Worm (Caenorhabditis elegans): ENCODE data around the gene ZK418.11.

Gene ZK418.11

DNA sequence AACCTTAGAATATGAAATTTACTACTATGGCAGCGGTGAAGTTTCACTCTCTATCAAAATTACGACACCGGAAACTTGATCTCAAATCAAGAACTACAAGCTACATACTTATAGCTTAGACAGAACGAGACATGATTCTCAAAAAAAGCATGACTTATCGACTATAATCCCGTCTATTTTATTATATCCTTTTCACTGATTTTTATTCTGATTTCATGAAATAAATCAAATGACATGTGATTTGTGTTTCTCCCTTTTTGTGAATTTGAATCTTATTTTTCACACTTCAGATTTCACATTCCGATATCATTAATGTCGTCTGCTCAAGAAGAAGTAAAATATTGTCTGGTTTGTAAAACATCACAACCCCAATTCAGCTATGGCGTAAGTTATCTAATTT, at the start of gene ZK418.11:
ZK418.11 (plus strand) TSS at position 289 of the 400 bp plus-strand sequence.
- TF ChIP-seq dao-5 (tag; optimal IDR thresholded peaks at IDR 0.05) (no peak), W03F9.2 (tag; optimal IDR thresholded peaks at IDR 0.05) (no peak), him-1 (tag; optimal IDR thresholded peaks at IDR 0.05) (no peak)

DNA sequence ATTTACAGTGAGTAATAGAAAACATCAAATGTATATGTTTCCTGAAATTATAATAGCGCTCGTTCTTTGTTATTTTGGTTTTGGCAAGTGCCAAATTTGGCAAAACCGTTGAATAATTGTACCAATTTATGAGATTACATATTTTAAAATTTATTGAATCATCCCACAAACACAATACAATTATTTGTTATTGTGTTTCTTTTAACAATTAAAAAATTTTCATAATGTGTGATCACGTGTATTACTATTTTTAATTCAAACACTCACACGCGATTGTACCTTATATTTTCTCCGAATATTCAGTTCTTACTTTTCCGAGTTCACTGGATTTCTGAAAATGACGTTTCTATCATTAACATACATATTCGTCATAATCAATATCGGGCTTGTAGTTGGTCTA, 43.8 kb upstream of the ZK418.11 start, which contains the start of gene R01H2.2:
R01H2.2 (plus strand) TSS at position 301 of the 400 bp plus-strand sequence.
- TF ChIP-seq W03F9.2 (tag; optimal IDR thresholded peaks at IDR 0.05), result no peak
- no peak for TF ChIP-seq dao-5 (tag; optimal IDR thresholded peaks at IDR 0.05)
- no peak for TF ChIP-seq him-1 (tag; optimal IDR thresholded peaks at IDR 0.05)

DNA sequence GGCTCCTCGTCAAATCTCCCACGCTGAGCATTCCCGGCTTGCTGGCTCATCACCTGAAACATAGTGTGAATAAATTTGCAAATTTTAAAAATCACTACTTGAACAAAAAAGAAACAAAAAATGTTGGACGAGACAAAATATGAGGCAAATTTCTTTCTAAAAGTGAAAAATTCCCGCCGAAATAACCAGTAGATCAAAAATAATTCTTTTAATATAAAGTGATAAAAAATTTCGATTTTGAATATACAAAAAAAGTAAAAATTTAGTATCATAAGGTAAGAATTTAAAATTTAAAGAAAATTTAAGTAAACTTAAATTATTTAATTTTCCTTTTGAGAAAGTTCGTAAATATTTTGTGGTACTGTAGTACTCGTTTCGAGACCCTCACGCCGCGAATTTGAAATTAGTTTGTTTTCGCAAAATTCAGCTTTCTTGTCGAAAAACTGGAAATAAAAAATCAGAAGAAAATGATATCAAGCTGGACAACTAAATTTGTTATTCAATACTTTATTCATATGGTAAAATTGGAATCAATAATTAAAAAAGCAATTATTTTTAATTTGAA, 39.5 kb upstream of the ZK418.11 start, which contains the start of gene egg-2:
egg-2 (minus strand) TSS at position 53 of the 565 bp plus-strand sequence.
- TF ChIP-seq W03F9.2 (tag; optimal IDR thresholded peaks at IDR 0.05) (no peak), dao-5 (tag; optimal IDR thresholded peaks at IDR 0.05) (no peak), him-1 (tag; optimal IDR thresholded peaks at IDR 0.05) (no peak)

DNA sequence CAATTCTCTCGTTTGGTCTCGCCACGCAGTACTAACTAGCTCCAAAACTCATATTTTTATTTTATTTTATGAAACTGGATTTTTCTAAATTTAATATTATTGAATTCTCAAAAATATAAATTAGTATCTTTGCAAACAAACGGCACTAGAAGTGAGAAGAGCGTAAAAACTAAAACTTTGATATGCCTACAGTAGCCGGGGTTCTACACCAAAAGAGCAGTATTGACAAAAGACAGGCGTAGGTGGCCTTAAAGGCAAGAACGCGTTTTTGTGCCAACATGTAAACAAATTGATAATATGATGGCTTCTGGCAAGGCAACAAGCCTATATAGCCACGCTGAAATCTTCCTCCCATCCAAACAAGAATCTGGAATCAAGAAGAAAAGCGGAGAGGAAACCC, 37.5 kb upstream of the ZK418.11 start, which contains the start of gene R01H2.1:
R01H2.1 (plus strand) TSS at position 301 of the 400 bp plus-strand sequence.
- TF ChIP-seq him-1 (tag; optimal IDR thresholded peaks at IDR 0.05) (no peak), W03F9.2 (tag; optimal IDR thresholded peaks at IDR 0.05) (no peak)

DNA sequence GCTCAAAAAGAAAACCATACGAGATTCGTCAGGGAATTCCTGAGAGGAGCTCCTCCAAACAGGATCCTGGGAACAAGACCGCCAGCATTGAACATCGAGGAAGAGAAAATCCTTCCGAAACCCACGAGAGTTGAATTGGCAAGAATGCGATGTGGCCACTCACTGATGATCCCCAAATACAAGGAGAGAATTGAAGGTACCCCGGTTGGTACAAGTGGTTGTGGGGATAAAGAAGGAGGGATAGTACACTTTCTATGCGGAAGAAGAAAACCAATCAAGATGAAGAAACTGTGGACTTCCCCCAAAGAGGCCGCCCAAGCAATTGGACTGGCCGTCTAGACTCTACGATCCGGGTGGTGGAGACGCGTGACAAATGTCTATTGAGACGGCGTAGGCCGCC, 37.0 kb upstream of the ZK418.11 start:
- TF ChIP-seq W03F9.2 (tag; optimal IDR thresholded peaks at IDR 0.05) (no peak), him-1 (tag; optimal IDR thresholded peaks at IDR 0.05) (no peak), dao-5 (tag; optimal IDR thresholded peaks at IDR 0.05) (no peak)

DNA sequence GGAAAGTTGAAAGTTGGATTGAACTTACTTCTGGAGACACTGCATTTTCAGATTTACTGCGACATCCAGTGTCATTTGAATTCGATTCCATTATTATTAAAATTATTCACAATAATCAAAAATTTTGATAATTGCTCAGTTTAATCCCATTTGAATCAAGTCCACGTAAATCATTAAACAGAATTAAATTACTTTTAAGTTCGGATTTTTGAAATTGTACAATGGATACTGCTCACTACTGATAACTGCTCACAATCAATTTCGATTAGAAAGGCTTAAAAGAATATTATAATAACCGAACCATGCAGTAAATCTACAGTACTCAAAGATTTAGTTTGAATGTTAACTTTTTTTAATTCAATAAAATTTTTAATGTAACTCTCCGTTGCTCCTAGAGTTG, 35.9 kb upstream of the ZK418.11 start, which contains the start of gene R01H2.4:
R01H2.4 (minus strand) TSS at position 101 of the 400 bp plus-strand sequence.
- no peak for TF ChIP-seq W03F9.2 (tag; optimal IDR thresholded peaks at IDR 0.05)
- TF ChIP-seq him-1 (tag; optimal IDR thresholded peaks at IDR 0.05), result no peak
- TF ChIP-seq dao-5 (tag; optimal IDR thresholded peaks at IDR 0.05), result no peak

DNA sequence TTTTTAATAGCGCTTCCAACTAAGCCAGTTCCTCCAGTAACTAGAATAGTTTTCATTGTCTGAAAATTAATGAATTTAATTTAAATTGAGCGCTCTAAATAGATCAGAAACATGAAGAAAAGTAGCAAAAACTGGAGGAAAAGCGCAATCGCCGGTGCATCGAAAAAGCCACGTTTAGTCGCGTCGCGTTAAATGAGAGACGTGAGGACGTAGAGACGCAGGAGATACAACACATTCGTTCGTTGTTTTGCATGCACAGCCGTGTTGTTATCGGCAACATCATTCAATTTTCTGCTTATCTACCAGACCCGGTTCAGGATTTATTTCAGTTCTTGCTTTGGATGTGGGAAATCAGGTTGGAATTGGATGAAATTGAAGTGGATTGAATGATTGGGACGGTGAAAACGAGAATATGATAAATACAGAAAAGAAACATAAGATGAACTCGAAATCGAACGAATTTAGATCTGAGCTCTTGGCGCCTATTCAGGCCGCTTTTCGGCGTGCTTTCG, 32.6 kb upstream of the ZK418.11 start, which contains the start of gene ger-1:
ger-1 (minus strand) TSS at position 93 of the 512 bp plus-strand sequence.
- TF ChIP-seq him-1 (tag; optimal IDR thresholded peaks at IDR 0.05) (no peak), dao-5 (tag; optimal IDR thresholded peaks at IDR 0.05) (no peak), W03F9.2 (tag; optimal IDR thresholded peaks at IDR 0.05) (no peak)

DNA sequence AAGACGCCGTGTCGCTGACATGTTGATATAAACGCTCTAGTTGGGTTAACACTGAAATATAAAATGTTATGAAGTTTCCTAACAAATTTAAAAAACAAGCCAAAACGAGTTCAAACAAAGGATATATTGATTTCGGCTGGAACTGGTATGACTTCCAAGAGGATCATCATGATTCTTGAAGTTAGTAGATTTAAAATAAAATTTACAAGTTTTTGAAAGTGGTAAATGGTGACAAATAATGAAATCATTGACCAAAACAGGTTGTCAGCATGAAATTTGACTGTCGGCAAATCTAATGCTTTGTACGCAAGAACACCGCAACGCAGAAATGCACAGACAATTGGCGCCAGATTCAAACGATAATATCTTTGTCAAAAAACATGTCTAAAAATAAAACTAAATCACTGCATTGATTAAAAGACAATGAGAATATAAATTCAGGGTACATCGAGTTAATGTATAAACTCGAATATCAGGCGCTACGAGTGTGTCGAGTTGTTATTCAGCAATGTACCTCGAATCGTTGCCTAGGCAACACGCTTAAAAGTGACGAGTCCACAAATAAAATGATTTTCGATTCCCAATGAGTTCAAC, 31.5 kb upstream of the ZK418.11 start, which contains the start of the genes ubc-18 and R01H2.8:
ubc-18 (minus strand) TSS at position 51 of the 594 bp plus-strand sequence.
R01H2.8 (plus strand) TSS at position 544 of the 594 bp plus-strand sequence.
- no peak for TF ChIP-seq dao-5 (tag; optimal IDR thresholded peaks at IDR 0.05)
- peak; percentile 34 for TF ChIP-seq W03F9.2 (tag; optimal IDR thresholded peaks at IDR 0.05)

DNA sequence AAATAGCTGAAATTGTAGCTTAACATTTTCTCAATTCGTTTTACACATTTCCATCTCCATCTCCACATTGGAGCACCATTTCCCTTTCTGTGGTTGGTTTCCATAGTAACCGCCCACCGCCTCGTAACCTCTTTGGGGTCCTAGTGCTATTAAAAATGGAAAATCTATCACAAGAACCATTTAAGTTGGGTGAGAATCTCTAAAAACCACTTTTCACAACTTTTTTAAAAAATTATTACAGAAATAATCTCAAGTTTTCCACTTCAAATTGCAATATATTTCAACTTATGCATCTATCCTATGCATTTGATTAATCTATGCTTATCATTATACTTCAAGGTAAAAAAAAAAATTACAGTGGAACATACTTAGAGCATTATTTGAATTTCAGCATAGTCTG, 30.1 kb upstream of the ZK418.11 start, which contains the start of gene tmem-17:
tmem-17 (plus strand) TSS at position 301 of the 400 bp plus-strand sequence.
- TF ChIP-seq him-1 (tag; optimal IDR thresholded peaks at IDR 0.05), result no peak
- TF ChIP-seq dao-5 (tag; optimal IDR thresholded peaks at IDR 0.05), result no peak
- TF ChIP-seq W03F9.2 (tag; optimal IDR thresholded peaks at IDR 0.05), result no peak

DNA sequence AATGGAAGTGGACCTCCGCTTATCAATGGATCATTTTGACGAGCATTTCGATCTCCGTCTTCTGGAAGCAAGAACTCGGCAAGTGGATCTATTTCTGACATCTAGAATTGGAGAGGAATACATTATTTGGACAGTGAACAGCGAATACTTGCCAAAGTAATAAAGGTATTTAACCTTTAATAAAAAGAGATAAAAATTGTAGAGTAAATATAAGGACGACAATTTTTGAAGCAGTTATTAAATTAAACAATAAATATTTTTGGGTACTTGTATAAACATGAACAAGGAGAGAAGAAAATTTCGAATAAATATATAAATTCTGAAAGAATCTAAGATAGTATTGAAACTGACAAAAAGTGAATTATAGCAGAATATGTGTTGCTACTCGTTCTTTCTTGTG, 27.6 kb upstream of the ZK418.11 start, which contains the start of gene lin-37:
lin-37 (minus strand) TSS at position 101 of the 400 bp plus-strand sequence.
- TF ChIP-seq W03F9.2 (tag; optimal IDR thresholded peaks at IDR 0.05) (no peak), dao-5 (tag; optimal IDR thresholded peaks at IDR 0.05) (no peak), him-1 (tag; optimal IDR thresholded peaks at IDR 0.05) (no peak)

DNA sequence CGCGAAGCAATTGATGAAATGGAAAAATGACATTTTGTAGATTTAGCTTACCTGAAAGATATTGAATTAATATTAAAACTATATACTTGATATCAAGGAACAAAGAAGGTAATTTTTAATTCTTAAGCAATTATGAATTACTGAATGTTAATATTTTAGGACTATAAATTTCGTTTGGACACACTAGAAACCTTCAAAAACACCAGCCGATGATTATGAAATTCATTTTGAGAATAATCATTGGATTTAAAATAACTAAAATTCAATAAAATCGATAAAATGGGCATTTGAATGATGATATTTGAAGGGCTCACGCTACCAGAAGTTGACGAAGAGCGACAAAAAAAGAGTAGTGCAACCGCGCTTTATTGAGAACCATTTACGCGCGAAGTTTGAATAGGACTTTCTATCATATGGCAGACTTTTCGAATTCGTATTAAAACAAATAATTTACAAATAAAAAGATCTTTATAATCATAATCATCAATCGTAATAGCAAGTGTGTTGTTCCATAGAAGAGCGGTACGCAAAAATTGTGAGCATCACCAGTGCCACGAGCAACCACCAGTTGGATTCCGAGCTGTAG, 26.2 kb upstream of the ZK418.11 start, which contains the start of gene ZK418.5:
ZK418.5 (minus strand) TSS at position 51 of the 586 bp plus-strand sequence.
- TF ChIP-seq him-1 (tag; optimal IDR thresholded peaks at IDR 0.05) (no peak), W03F9.2 (tag; optimal IDR thresholded peaks at IDR 0.05) (no peak), dao-5 (tag; optimal IDR thresholded peaks at IDR 0.05) (no peak)

DNA sequence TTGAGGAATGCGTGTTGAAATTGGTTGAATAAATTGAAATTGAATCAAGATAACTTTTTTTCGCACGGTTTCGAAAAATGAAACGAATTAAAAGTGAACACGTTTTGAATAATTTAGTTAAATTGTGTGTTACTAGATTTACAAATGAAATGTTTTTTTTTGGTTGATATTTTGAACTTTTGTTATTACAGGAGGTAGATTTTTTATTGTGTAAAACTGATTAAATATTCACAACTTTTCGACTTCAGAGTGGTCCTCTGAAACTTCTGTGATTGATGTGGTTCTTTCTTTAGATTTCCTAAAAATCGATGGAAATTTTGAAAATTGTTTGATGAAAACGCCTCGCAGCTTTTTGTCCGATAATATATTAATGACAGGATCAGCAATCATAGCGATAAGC, 23.7 kb upstream of the ZK418.11 start, which contains the start of gene ZK418.13:
ZK418.13 (minus strand) TSS at position 101 of the 400 bp plus-strand sequence.
- TF ChIP-seq him-1 (tag; optimal IDR thresholded peaks at IDR 0.05), result no peak
- TF ChIP-seq W03F9.2 (tag; optimal IDR thresholded peaks at IDR 0.05), result no peak
- TF ChIP-seq dao-5 (tag; optimal IDR thresholded peaks at IDR 0.05), result no peak

DNA sequence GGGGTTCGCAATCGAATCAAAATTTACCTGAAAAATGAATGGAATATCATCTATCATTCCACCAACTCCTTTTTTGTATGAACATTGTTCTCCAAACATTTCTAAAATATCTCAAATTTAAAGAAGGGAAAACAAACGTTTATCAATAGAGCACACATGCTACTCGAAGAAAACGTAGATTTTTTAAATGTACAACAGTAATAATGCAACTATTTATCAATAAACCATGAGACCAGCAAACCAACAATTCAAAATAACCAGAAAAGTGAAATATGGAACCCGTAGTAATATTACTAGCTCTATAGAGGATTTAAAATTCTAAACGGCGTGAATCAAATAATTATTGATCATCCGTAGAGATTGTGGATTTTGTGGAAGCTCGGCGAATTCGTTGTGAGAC, 21.4 kb upstream of the ZK418.11 start, which contains the start of gene ZK418.6:
ZK418.6 (minus strand) TSS at position 101 of the 400 bp plus-strand sequence.
- TF ChIP-seq W03F9.2 (tag; optimal IDR thresholded peaks at IDR 0.05), result no peak
- TF ChIP-seq dao-5 (tag; optimal IDR thresholded peaks at IDR 0.05), result no peak
- TF ChIP-seq him-1 (tag; optimal IDR thresholded peaks at IDR 0.05), result no peak

Data from whole organism, L4/young adult.